Worm (Caenorhabditis elegans) whole organism, L1 larva: ENCODE results near the gene D1044.1.

Source experiments
- C04F5.9 ChIP-seq: sonication (generic microtip); optimal IDR thresholded peaks from 2 replicates; lab custom pipeline; 2016; ENCODE audit warnings: missing genetic modification characterization, missing compliant biosample characterization
- F16B12.6 ChIP-seq: fragments of 150-350 bp; optimal IDR thresholded peaks from 2 replicates; lab custom pipeline; 2014; ENCODE audit warnings: missing biosample characterization, missing genetic modification characterization
- Y116A8C.19 ChIP-seq: sonication (generic microtip); optimal IDR thresholded peaks from 2 replicates; lab custom pipeline; 2016; ENCODE audit warnings: missing compliant biosample characterization, missing genetic modification characterization, borderline replicate concordance
- aha-1 ChIP-seq: fragments of 150-350 bp; optimal IDR thresholded peaks from 2 replicates; lab custom pipeline; 2014; ENCODE audit warnings: missing biosample characterization, missing genetic modification characterization
- alr-1 ChIP-seq: fragments of 200-800 bp; sonication (Bioruptor generic); optimal IDR thresholded peaks from 2 replicates; lab custom pipeline; 2018; ENCODE audit warnings: borderline replicate concordance, mild to moderate bottlenecking, missing genetic modification characterization, missing compliant biosample characterization
- ama-1 ChIP-seq: fragments of 150-350 bp; optimal IDR thresholded peaks from 2 replicates; lab custom pipeline; 2014
- ceh-82 ChIP-seq, 3 experiments: fragments of 150-350 bp in 1 of 3; sonication (generic microtip) in 2 of 3; optimal IDR thresholded peaks; 2 replicates each; lab custom pipeline; 2014 to 2017; ENCODE audit warnings: missing biosample characterization in 3 of 3, missing genetic modification characterization in 3 of 3
- ces-1 ChIP-seq: fragments of 150-350 bp; optimal IDR thresholded peaks from 2 replicates; lab custom pipeline; 2014; ENCODE audit warnings: missing biosample characterization, missing genetic modification reagents, missing genetic modification characterization
- dpl-1 ChIP-seq, 3 experiments: fragments of 150-350 bp in 2 of 3; sonication (generic microtip) in 1 of 3; optimal IDR thresholded peaks; 2 replicates each; lab custom pipeline; 2014 to 2017; ENCODE audit warnings: missing biosample characterization in 3 of 3, missing genetic modification characterization in 3 of 3, missing genetic modification reagents in 3 of 3
- efl-1 ChIP-seq, 4 experiments: fragments of 150-350 bp; optimal IDR thresholded peaks in 3 of 4; peaks in 1 of 4; 1 replicate in 1 of 4; 2 replicates in 3 of 4; lab custom pipeline; 2014; ENCODE audit warnings: missing biosample characterization in 2 of 4, missing genetic modification characterization in 2 of 4, missing genetic modification reagents in 2 of 4
- efl-3 ChIP-seq: fragments of 200-800 bp; sonication (Bioruptor generic); optimal IDR thresholded peaks from 2 replicates; lab custom pipeline; 2018; ENCODE audit warnings: mild to moderate bottlenecking, missing genetic modification characterization, missing compliant biosample characterization
- elt-2 ChIP-seq: sonication (generic microtip); optimal IDR thresholded peaks from 2 replicates; lab custom pipeline; 2016; ENCODE audit warnings: missing genetic modification characterization, mild to moderate bottlenecking, inconsistent platforms, missing compliant biosample characterization, missing genetic modification reagents
- elt-3 ChIP-seq, 6 experiments: fragments of 150-350 bp in 1 of 6; sonication (generic microtip); optimal IDR thresholded peaks; 2 replicates each; lab custom pipeline; 2017 to 2018; ENCODE audit warnings: missing biosample characterization in 6 of 6, missing genetic modification characterization in 6 of 6, inconsistent platforms in 1 of 6
- ets-5 ChIP-seq: fragments of 200-800 bp; sonication (Bioruptor generic); IDR thresholded peaks from 2 replicates; pipeline ENCODE4 v1.3.6; 2022; ENCODE audit warnings: missing genetic modification characterization, missing compliant biosample characterization
- irx-1 ChIP-seq: sonication (generic microtip); optimal IDR thresholded peaks from 2 replicates; lab custom pipeline; 2016; ENCODE audit warnings: missing genetic modification characterization, missing compliant biosample characterization
- isw-1 ChIP-seq: fragments of 200-800 bp; sonication (Bioruptor generic); IDR thresholded peaks from 2 replicates; pipeline ENCODE4 v1.3.6; 2022; ENCODE audit warnings: missing genetic modification characterization, missing compliant biosample characterization
- lin-14 ChIP-seq: fragments of 200-800 bp; sonication (Bioruptor generic); optimal IDR thresholded peaks from 2 replicates; lab custom pipeline; 2018; ENCODE audit warnings: mild to moderate bottlenecking, missing genetic modification characterization, moderate library complexity, missing compliant biosample characterization
- lin-15B ChIP-seq: fragments of 150-350 bp; sonication (generic microtip); optimal IDR thresholded peaks from 3 replicates; lab custom pipeline; 2014; ENCODE audit warnings: missing biosample characterization, missing genetic modification characterization
- lin-39 ChIP-seq: fragments of 150-350 bp; optimal IDR thresholded peaks from 2 replicates; lab custom pipeline; 2014; ENCODE audit warnings: missing biosample characterization, missing genetic modification reagents, missing genetic modification characterization
- lsy-2 ChIP-seq, 2 experiments: fragments of 150-350 bp; optimal IDR thresholded peaks; 2 replicates each; lab custom pipeline; 2014; ENCODE audit warnings: missing biosample characterization in 2 of 2, missing genetic modification characterization in 2 of 2
- mdl-1 ChIP-seq, 2 experiments: fragments of 150-350 bp; optimal IDR thresholded peaks; 2 replicates each; lab custom pipeline; 2014 to 2017; ENCODE audit warnings: missing biosample characterization in 2 of 2, missing genetic modification characterization in 2 of 2, inconsistent platforms in 1 of 2
- nhr-11 ChIP-seq: fragments of 150-350 bp; optimal IDR thresholded peaks from 2 replicates; lab custom pipeline; 2014; ENCODE audit warnings: missing biosample characterization, missing genetic modification characterization
- nhr-20 ChIP-seq: sonication (generic microtip); optimal IDR thresholded peaks from 2 replicates; lab custom pipeline; 2016; ENCODE audit warnings: mild to moderate bottlenecking, missing genetic modification characterization, missing compliant biosample characterization
- nhr-237 ChIP-seq: fragments of 150-350 bp; optimal IDR thresholded peaks from 2 replicates; lab custom pipeline; 2014; ENCODE audit warnings: missing biosample characterization, missing genetic modification characterization
- nhr-28 ChIP-seq: fragments of 150-350 bp; optimal IDR thresholded peaks from 2 replicates; lab custom pipeline; 2014; ENCODE audit warnings: missing biosample characterization, missing genetic modification characterization
- nhr-71 ChIP-seq: sonication (generic microtip); optimal IDR thresholded peaks from 2 replicates; lab custom pipeline; 2016; ENCODE audit warnings: mild to moderate bottlenecking, missing genetic modification characterization, moderate library complexity, missing compliant biosample characterization
- nhr-76 ChIP-seq: sonication (generic microtip); optimal IDR thresholded peaks from 2 replicates; lab custom pipeline; 2017; ENCODE audit warnings: missing biosample characterization, missing genetic modification characterization
- nhr-77 ChIP-seq: fragments of 150-350 bp; optimal IDR thresholded peaks from 2 replicates; lab custom pipeline; 2014; ENCODE audit warnings: missing biosample characterization, missing genetic modification characterization
- nhr-90 ChIP-seq: sonication (generic microtip); optimal IDR thresholded peaks from 2 replicates; lab custom pipeline; 2016; ENCODE audit warnings: mild to moderate bottlenecking, missing genetic modification characterization, missing compliant biosample characterization; ENCODE audit not compliant: poor library complexity
- pag-3 ChIP-seq: sonication (generic microtip); optimal IDR thresholded peaks from 2 replicates; lab custom pipeline; 2017; ENCODE audit warnings: missing genetic modification characterization, mild to moderate bottlenecking, missing compliant biosample characterization, antibody characterized with exemption, borderline replicate concordance; ENCODE audit not compliant: insufficient read depth
- pax-3 ChIP-seq: fragments of 200-800 bp; sonication (Bioruptor generic); optimal IDR thresholded peaks from 2 replicates; lab custom pipeline; 2018; ENCODE audit warnings: mild to moderate bottlenecking, missing genetic modification characterization, moderate library complexity, missing compliant biosample characterization
- rnt-1 ChIP-seq: sonication (generic microtip); optimal IDR thresholded peaks from 2 replicates; lab custom pipeline; 2016; ENCODE audit warnings: mild to moderate bottlenecking, missing genetic modification characterization, moderate library complexity, missing compliant biosample characterization
- skn-1 ChIP-seq: fragments of 150-350 bp; optimal IDR thresholded peaks from 2 replicates; lab custom pipeline; 2014; ENCODE audit warnings: missing biosample characterization, missing genetic modification characterization
- sox-4 ChIP-seq: sonication (generic microtip); optimal IDR thresholded peaks from 2 replicates; lab custom pipeline; 2016; ENCODE audit warnings: missing genetic modification characterization, missing compliant biosample characterization
- tlp-1 ChIP-seq: fragments of 150-350 bp; optimal IDR thresholded peaks from 2 replicates; lab custom pipeline; 2014; ENCODE audit warnings: missing biosample characterization, missing genetic modification characterization
- vab-15 ChIP-seq: sonication (generic microtip); optimal IDR thresholded peaks from 2 replicates; lab custom pipeline; 2017; ENCODE audit warnings: missing genotype, mild to moderate bottlenecking, missing genetic modification characterization, missing compliant biosample characterization
- xbp-1 ChIP-seq: sonication (generic microtip); optimal IDR thresholded peaks from 2 replicates; lab custom pipeline; 2016; ENCODE audit warnings: missing genetic modification characterization, missing compliant biosample characterization
- zag-1 ChIP-seq: fragments of 150-350 bp; optimal IDR thresholded peaks from 2 replicates; lab custom pipeline; 2014; ENCODE audit warnings: missing biosample characterization, missing genetic modification characterization
- zip-4 ChIP-seq: fragments of 200-800 bp; sonication (Bioruptor generic); optimal IDR thresholded peaks from 2 replicates; lab custom pipeline; 2018; ENCODE audit warnings: mild to moderate bottlenecking, missing genetic modification characterization, moderate library complexity, missing compliant biosample characterization
- ztf-11 ChIP-seq, 2 experiments: sonication (generic microtip); optimal IDR thresholded peaks; 2 replicates each; lab custom pipeline; 2016 to 2017; ENCODE audit warnings: missing genetic modification characterization in 2 of 2, missing biosample characterization in 1 of 2, missing compliant biosample characterization in 1 of 2

Gene D1044.1

DNA sequence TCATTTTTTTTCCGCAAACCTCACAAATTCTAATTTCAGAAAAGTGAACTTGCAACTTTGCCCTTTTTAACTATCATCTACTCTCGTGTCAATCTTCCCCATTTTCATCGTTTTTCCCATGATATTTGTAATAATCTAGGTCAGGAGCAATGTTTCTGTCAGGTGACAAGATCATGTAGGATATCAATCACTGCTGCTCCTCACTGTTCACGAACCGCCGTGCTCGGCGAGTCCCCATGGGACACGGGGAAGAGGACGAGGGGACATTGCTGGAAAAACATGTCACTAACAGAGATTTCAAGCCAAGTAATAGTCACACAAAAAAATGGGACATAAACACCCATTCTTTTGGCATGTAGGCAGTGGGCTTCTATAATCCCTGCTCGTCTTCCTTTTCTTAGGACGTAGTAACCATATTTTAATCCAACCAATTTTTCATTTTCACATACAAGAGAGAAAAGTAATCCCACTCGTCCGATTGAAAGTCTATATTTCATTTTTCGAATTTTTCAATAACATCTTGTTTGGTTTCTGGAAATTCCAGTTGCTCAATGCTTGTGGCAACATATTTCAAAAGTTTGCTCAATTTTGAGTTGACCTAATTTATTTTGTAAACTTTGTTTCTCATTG lies 26.8 kb downstream of the D1044.1 start (continued):
- TF ChIP-seq ceh-82 (tag; optimal IDR thresholded peaks at IDR 0.05; lab: Kevin White, UChicago) (no peak), zag-1 (tag; lab: Kevin White, UChicago) (no peak), xbp-1 (tag; lab: Kevin White, UChicago) (no peak), aha-1 (no peak), efl-3 (GFP tag; lab: Kevin White, UChicago) (no peak), ces-1 (GFP tag; lab: Kevin White, UChicago) (no peak)

- TF ChIP-seq nhr-71 (tag; lab: Kevin White, UChicago) (peak; percentile 18), lin-15B (tag; lab: Kevin White, UChicago) (no peak), skn-1 (tag; lab: Kevin White, UChicago) (peak; percentile 9), tlp-1 (tag; lab: Kevin White, UChicago) (no peak), rnt-1 (tag; lab: Kevin White, UChicago) (peak; percentile 40), elt-2 (tag; lab: Kevin White, UChicago) (no peak), mdl-1 (tag; optimal IDR thresholded peaks at IDR 0.05; lab: Kevin White, UChicago) (peak in 1 of 2 experiments; percentile 25), pag-3 (tag; lab: Kevin White, UChicago) (peak; percentile 14), lin-14 (GFP tag; lab: Kevin White, UChicago) (peak; percentile 65), efl-1 (optimal IDR thresholded peaks at IDR 0.05; lab: Kevin White, UChicago) (no peak), efl-1 (GFP tag; optimal IDR thresholded peaks at IDR 0.05 in 1 of 2; lab: Kevin White, UChicago) (peak in 1 of 2 experiments; percentile 20), C04F5.9 (no peak), lin-39 (tag; lab: Kevin White, UChicago) (no peak)
Measured at ce11 chrIII:5572806-5573205, 28.7 kb downstream of the D1044.1 start.

DNA sequence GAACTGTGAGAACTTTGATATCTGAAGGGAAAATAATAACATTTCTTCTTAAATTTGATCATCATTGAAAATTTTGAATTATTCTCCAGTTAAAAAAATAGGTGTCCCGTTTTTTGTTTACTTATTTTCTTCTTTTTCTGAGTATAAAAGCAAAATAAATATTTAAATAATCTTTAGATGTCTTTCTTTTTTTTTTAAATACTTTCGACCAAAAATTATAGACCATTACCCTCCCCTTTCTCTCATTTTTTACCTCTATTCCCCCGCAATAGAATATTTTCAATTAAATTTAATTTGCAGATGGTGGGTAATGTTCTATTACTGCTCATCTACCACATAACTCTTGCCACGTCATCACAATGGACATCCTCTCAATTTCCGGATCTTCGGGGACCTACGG lies 29.6 kb downstream of the D1044.1 start, which contains the start of gene molo-1:
Gene molo-1 (plus strand): TSS at position 301 of the 400 bp plus-strand sequence.
- TF ChIP-seq vab-15 (tag; lab: Kevin White, UChicago) = no peak
- no peak for TF ChIP-seq nhr-20 (tag; lab: Kevin White, UChicago)
- no peak for TF ChIP-seq nhr-90 (tag; lab: Kevin White, UChicago)
- TF ChIP-seq irx-1 (tag; lab: Kevin White, UChicago) = no peak
- TF ChIP-seq dpl-1 (GFP tag; optimal IDR thresholded peaks at IDR 0.05; lab: Kevin White, UChicago) = no peak
- TF ChIP-seq ztf-11 (tag; optimal IDR thresholded peaks at IDR 0.05; lab: Kevin White, UChicago) = no peak
- TF ChIP-seq nhr-77 (tag; lab: Kevin White, UChicago) = no peak
- no peak for TF ChIP-seq efl-3 (GFP tag; lab: Kevin White, UChicago)
- no peak for TF ChIP-seq elt-3 (tag; optimal IDR thresholded peaks at IDR 0.05; lab: Kevin White, UChicago)

ce11 chrIII:5581049-5581448 lies 37.0 kb downstream of the D1044.1 start, which contains the start of gene F56D2.5:
Gene F56D2.5 (minus strand): TSS chrIII:5581419.
- TF ChIP-seq xbp-1 (tag; lab: Kevin White, UChicago) = no peak
- no peak for TF ChIP-seq ama-1 (lab: Kevin White, UChicago)
- TF ChIP-seq dpl-1 (GFP tag; optimal IDR thresholded peaks at IDR 0.05; lab: Kevin White, UChicago) = no peak
- TF ChIP-seq efl-1 (optimal IDR thresholded peaks at IDR 0.05; lab: Kevin White, UChicago) = peak in 1 of 2 experiments; percentile 6
- TF ChIP-seq efl-1 (GFP tag; optimal IDR thresholded peaks at IDR 0.05 in 1 of 2; lab: Kevin White, UChicago) = no peak
- no peak for TF ChIP-seq ets-5 (GFP tag; lab: Robert Waterston, UW)
- no peak for TF ChIP-seq lin-14 (GFP tag; lab: Kevin White, UChicago)
- peak in 1 of 2 experiments; percentile 32 for TF ChIP-seq lsy-2 (tag; optimal IDR thresholded peaks at IDR 0.05; lab: Kevin White, UChicago)
- TF ChIP-seq nhr-28 = no peak
- no peak for TF ChIP-seq F16B12.6 (tag; lab: Kevin White, UChicago)
- TF ChIP-seq pax-3 = no peak
- TF ChIP-seq zip-4 (GFP tag; lab: Kevin White, UChicago) = peak; percentile 90
- TF ChIP-seq Y116A8C.19 (tag; lab: Kevin White, UChicago) = no peak
- peak; percentile 69 for TF ChIP-seq skn-1 (tag; lab: Kevin White, UChicago)
- no peak for TF ChIP-seq nhr-237 (tag; lab: Kevin White, UChicago)
- no peak for TF ChIP-seq lin-15B (tag; lab: Kevin White, UChicago)
- TF ChIP-seq nhr-76 = no peak
- TF ChIP-seq alr-1 (tag; lab: Kevin White, UChicago) = no peak
- no peak for TF ChIP-seq nhr-11 (tag; lab: Kevin White, UChicago)
- TF ChIP-seq isw-1 (GFP tag; lab: Robert Waterston, UW) = no peak
- TF ChIP-seq sox-4 = no peak
- TF ChIP-seq, all 84 proteins: peak for 4
